Worm (Caenorhabditis elegans) whole organism, young adult: ENCODE measurements around the gene bud-31.

ENCODE experiments used
- B0035.1 ChIP-seq: sonication (generic microtip); optimal IDR thresholded peaks from 2 replicates; lab custom pipeline; 2016; ENCODE audit warnings: missing genetic modification characterization, mild to moderate bottlenecking, missing compliant biosample characterization, missing genotype, missing genetic modification reagents
- F33H1.4 ChIP-seq: fragments of 200-800 bp; sonication (Bioruptor generic); IDR thresholded peaks from 2 replicates; pipeline ENCODE4 v1.3.6; 2022; ENCODE audit warnings: missing genetic modification reagents, missing genetic modification characterization, missing compliant biosample characterization
- F52B5.7 ChIP-seq: sonication (generic microtip); optimal IDR thresholded peaks from 2 replicates; lab custom pipeline; 2016; ENCODE audit warnings: mild to moderate bottlenecking, missing genetic modification characterization, missing compliant biosample characterization
- F55B11.4 ChIP-seq: sonication (generic microtip); optimal IDR thresholded peaks from 2 replicates; lab custom pipeline; 2016; ENCODE audit warnings: missing compliant biosample characterization, missing genetic modification characterization, borderline replicate concordance; ENCODE audit not compliant: insufficient read depth
- F57A8.1 ChIP-seq: fragments of 200-800 bp; sonication (Bioruptor generic); optimal IDR thresholded peaks from 2 replicates; lab custom pipeline; 2018; ENCODE audit warnings: mild to moderate bottlenecking, missing genetic modification characterization, moderate library complexity, missing compliant biosample characterization
- T07F8.4 ChIP-seq: sonication (generic microtip); optimal IDR thresholded peaks from 2 replicates; lab custom pipeline; 2016; ENCODE audit warnings: mild to moderate bottlenecking, missing genetic modification characterization, moderate library complexity, missing compliant biosample characterization
- ZK185.1 ChIP-seq: sonication (generic microtip); optimal IDR thresholded peaks from 2 replicates; lab custom pipeline; 2016; ENCODE audit warnings: mild to moderate bottlenecking, missing genetic modification characterization, missing compliant biosample characterization; ENCODE audit not compliant: poor library complexity, severe bottlenecking
- aptf-2 ChIP-seq: fragments of 200-800 bp; sonication (Bioruptor generic); conservative IDR thresholded peaks from 2 replicates; pipeline ENCODE4 v1.3.6; 2022; ENCODE audit warnings: missing genetic modification reagents, missing genetic modification characterization, missing compliant biosample characterization
- attf-3 ChIP-seq: fragments of 200-800 bp; sonication (Bioruptor generic); conservative IDR thresholded peaks from 2 replicates; pipeline ENCODE4 v1.3.6; 2022; ENCODE audit warnings: missing genetic modification reagents, missing genetic modification characterization, missing compliant biosample characterization
- bed-2 ChIP-seq: fragments of 200-800 bp; sonication (Bioruptor generic); IDR thresholded peaks from 2 replicates; pipeline ENCODE4 v1.3.6; 2022; ENCODE audit warnings: missing genetic modification reagents, missing genetic modification characterization, missing compliant biosample characterization
- ceh-100 ChIP-seq: fragments of 200-800 bp; sonication (Bioruptor generic); IDR thresholded peaks from 2 replicates; pipeline ENCODE4 v1.3.6; 2022; ENCODE audit warnings: missing genetic modification reagents, missing genetic modification characterization, missing compliant biosample characterization
- chd-7 ChIP-seq: sonication (generic microtip); optimal IDR thresholded peaks from 2 replicates; lab custom pipeline; 2016; ENCODE audit warnings: mild to moderate bottlenecking, missing genetic modification characterization, moderate library complexity, missing compliant biosample characterization
- dox-1 ChIP-seq: fragments of 200-800 bp; sonication (Bioruptor generic); IDR thresholded peaks from 2 replicates; pipeline ENCODE4 v1.3.6; 2022; ENCODE audit warnings: missing genetic modification reagents, missing genetic modification characterization, missing compliant biosample characterization
- dpff-1 ChIP-seq: sonication (generic microtip); optimal IDR thresholded peaks from 2 replicates; lab custom pipeline; 2017; ENCODE audit warnings: mild to moderate bottlenecking, missing genetic modification characterization, missing compliant biosample characterization
- egrh-3 ChIP-seq: fragments of 200-800 bp; sonication (Bioruptor generic); IDR thresholded peaks from 2 replicates; pipeline ENCODE4 v1.3.6; 2022; ENCODE audit warnings: missing genetic modification reagents, missing genetic modification characterization, missing compliant biosample characterization
- hmg-20 ChIP-seq: fragments of 200-800 bp; sonication (Bioruptor generic); IDR thresholded peaks from 2 replicates; pipeline ENCODE4 v1.3.6; 2022; ENCODE audit warnings: missing genetic modification reagents, missing genetic modification characterization, missing compliant biosample characterization
- lag-1 ChIP-seq: fragments of 200-800 bp; sonication (Bioruptor generic); IDR thresholded peaks from 2 replicates; pipeline ENCODE4 v1.3.6; 2022; ENCODE audit warnings: missing genetic modification reagents, missing genetic modification characterization, missing compliant biosample characterization
- let-607 ChIP-seq, 2 experiments: fragments of 200-800 bp in 1 of 2; sonication (Bioruptor generic) in 1 of 2; sonication (generic microtip) in 1 of 2; optimal IDR thresholded peaks; 2 replicates each; lab custom pipeline; 2016 to 2018; ENCODE audit warnings: mild to moderate bottlenecking in 2 of 2, missing compliant biosample characterization in 2 of 2, missing genetic modification characterization in 2 of 2, moderate library complexity in 2 of 2, missing genotype in 1 of 2
- lin-35 ChIP-seq, 3 experiments: fragments of 150-350 bp in 2 of 3; sonication (generic microtip) in 1 of 3; optimal IDR thresholded peaks; 2 replicates each; lab custom pipeline; 2014 to 2018; ENCODE audit warnings: missing biosample characterization in 3 of 3, missing genetic modification characterization in 3 of 3, missing genetic modification reagents in 3 of 3
- lin-40 ChIP-seq: sonication (generic microtip); optimal IDR thresholded peaks from 2 replicates; lab custom pipeline; 2016; ENCODE audit warnings: missing genetic modification characterization, mild to moderate bottlenecking, missing compliant biosample characterization, missing genotype, missing genetic modification reagents
- lsl-1 ChIP-seq: fragments of 200-800 bp; sonication (Bioruptor generic); optimal IDR thresholded peaks from 2 replicates; lab custom pipeline; 2018; ENCODE audit warnings: mild to moderate bottlenecking, missing genetic modification characterization, moderate library complexity, missing compliant biosample characterization
- madf-6 ChIP-seq: fragments of 200-800 bp; sonication (Bioruptor generic); IDR thresholded peaks from 2 replicates; pipeline ENCODE4 v1.3.6; 2022; ENCODE audit warnings: missing genetic modification reagents, missing genetic modification characterization, missing compliant biosample characterization
- mes-4 ChIP-seq: sonication (generic microtip); optimal IDR thresholded peaks from 2 replicates; lab custom pipeline; 2016; ENCODE audit warnings: missing genotype, missing genetic modification characterization, missing compliant biosample characterization
- mxl-1 ChIP-seq: sonication (generic microtip); optimal IDR thresholded peaks from 2 replicates; lab custom pipeline; 2016; ENCODE audit warnings: missing genetic modification characterization, missing compliant biosample characterization
- nfya-2 ChIP-seq: fragments of 200-800 bp; sonication (Bioruptor generic); IDR thresholded peaks from 2 replicates; pipeline ENCODE4 v1.3.6; 2022; ENCODE audit warnings: missing genetic modification reagents, missing genetic modification characterization, missing compliant biosample characterization
- nfyb-1 ChIP-seq: fragments of 200-800 bp; sonication (Bioruptor generic); IDR thresholded peaks from 2 replicates; pipeline ENCODE4 v1.3.6; 2022; ENCODE audit warnings: missing genetic modification reagents, missing genetic modification characterization, missing compliant biosample characterization
- nhr-179 ChIP-seq: sonication (generic microtip); optimal IDR thresholded peaks from 2 replicates; lab custom pipeline; 2016; ENCODE audit warnings: mild to moderate bottlenecking, missing genetic modification characterization, missing compliant biosample characterization
- nhr-80 ChIP-seq: sonication (generic microtip); optimal IDR thresholded peaks from 2 replicates; lab custom pipeline; 2016; ENCODE audit warnings: missing genetic modification characterization, missing compliant biosample characterization
- snpc-4 ChIP-seq, 5 experiments: fragments of 150-350 bp in 1 of 5; sonication (generic microtip) in 4 of 5; optimal IDR thresholded peaks; 2 replicates each; lab custom pipeline; 2014 to 2018; ENCODE audit warnings: missing genetic modification characterization in 5 of 5, missing biosample characterization in 3 of 5, antibody characterized with exemption in 2 of 5, mild to moderate bottlenecking in 2 of 5, missing compliant biosample characterization in 2 of 5, missing genotype in 2 of 5, moderate library complexity in 2 of 5, missing genetic modification reagents in 1 of 5
- tlf-1 ChIP-seq: fragments of 200-800 bp; sonication (Bioruptor generic); optimal IDR thresholded peaks from 2 replicates; lab custom pipeline; 2018; ENCODE audit warnings: mild to moderate bottlenecking, missing genetic modification characterization, missing compliant biosample characterization
- unc-130 ChIP-seq: sonication (generic microtip); optimal IDR thresholded peaks from 2 replicates; lab custom pipeline; 2016; ENCODE audit warnings: missing genetic modification reagents, missing genetic modification characterization, missing compliant biosample characterization
- unc-62 ChIP-seq: fragments of 150-350 bp; optimal IDR thresholded peaks from 2 replicates; lab custom pipeline; 2014; ENCODE audit warnings: missing biosample characterization, missing genetic modification reagents, missing genetic modification characterization
- ztf-22 ChIP-seq: fragments of 200-800 bp; sonication (Bioruptor generic); optimal IDR thresholded peaks from 2 replicates; lab custom pipeline; 2018; ENCODE audit warnings: mild to moderate bottlenecking, missing genetic modification characterization, moderate library complexity, missing compliant biosample characterization
- ztf-25 ChIP-seq: fragments of 200-800 bp; sonication (Bioruptor generic); IDR thresholded peaks from 2 replicates; pipeline ENCODE4 v1.3.6; 2022; ENCODE audit warnings: missing genetic modification reagents, missing genetic modification characterization, missing compliant biosample characterization

bud-31 gene

DNA sequence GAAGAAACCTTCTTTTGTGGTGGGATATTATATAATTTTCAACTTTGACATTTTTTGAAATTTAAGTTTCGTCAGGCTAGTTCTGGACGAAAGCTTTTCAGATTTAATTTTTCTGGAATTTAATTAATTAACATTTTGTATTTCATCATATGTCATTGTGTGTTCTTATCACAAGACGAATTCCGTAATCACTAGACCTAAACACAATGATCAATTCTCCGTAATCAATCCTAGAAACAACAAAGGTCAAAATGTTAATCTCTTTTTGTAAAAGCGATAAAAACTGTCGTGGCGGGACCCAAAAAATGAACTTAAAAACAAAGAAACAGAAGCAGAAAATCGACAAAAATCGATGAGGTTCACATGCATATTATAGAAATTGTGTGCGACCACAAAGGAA, 18.4 kb upstream of the bud-31 start (continued):
- no peak for TF ChIP-seq ztf-25

DNA sequence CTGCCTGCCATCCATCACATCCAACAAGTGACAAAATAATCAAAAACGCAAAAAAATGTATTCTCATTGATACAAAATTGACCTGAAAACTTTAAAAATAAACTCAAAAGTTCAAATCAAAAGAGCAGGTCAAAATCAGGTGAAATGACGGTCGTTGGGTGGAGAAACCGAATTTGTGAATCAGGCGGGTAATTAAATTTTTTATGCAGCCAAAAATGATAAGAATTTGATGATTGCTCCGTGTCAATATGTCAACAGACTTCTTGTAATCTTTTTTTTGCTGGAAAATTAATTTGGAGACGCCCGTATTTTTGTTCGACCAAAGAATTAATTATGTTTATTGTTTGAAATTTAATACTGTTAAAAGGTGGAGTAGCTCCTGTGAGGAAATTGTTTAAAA, 17.5 kb upstream of the bud-31 start, which contains the start of gene ncx-6:
TSS of gene ncx-6 (minus strand) at position 88 of the 400 bp plus-strand sequence.
- TF ChIP-seq chd-7 (tag; lab: Kevin White, UChicago) (no peak), ZK185.1 (no peak), attf-3 (no peak), lin-35 (GFP tag; optimal IDR thresholded peaks at IDR 0.05; lab: Kevin White, UChicago) (no peak), ztf-22 (GFP tag; lab: Kevin White, UChicago) (no peak), lag-1 (no peak), nhr-179 (tag; lab: Kevin White, UChicago) (no peak), nhr-80 (peak; percentile 53), bed-2 (no peak), dpff-1 (no peak), F52B5.7 (tag; lab: Kevin White, UChicago) (no peak), mes-4 (tag; lab: Kevin White, UChicago) (no peak), snpc-4 (GFP tag; optimal IDR thresholded peaks at IDR 0.05; lab: Kevin White, UChicago) (no peak), snpc-4 (tag; optimal IDR thresholded peaks at IDR 0.05; lab: Kevin White, UChicago) (peak in 1 of 4 experiments; percentile 16), dox-1 (GFP tag; lab: Robert Waterston, UW) (no peak), F55B11.4 (tag; lab: Kevin White, UChicago) (no peak), egrh-3 (GFP tag; lab: Robert Waterston, UW) (no peak), nfya-2 (GFP tag; lab: Robert Waterston, UW) (no peak)

ce11 chrIII:9713182-9713581, 16.9 kb upstream of the bud-31 start:
- TF ChIP-seq ceh-100 (no peak), madf-6 (GFP tag; lab: Robert Waterston, UW) (no peak), hmg-20 (GFP tag; lab: Robert Waterston, UW) (no peak), lin-40 (no peak), tlf-1 (GFP tag; lab: Kevin White, UChicago) (no peak), dox-1 (GFP tag; lab: Robert Waterston, UW) (no peak), F33H1.4 (GFP tag; lab: Robert Waterston, UW) (no peak), aptf-2 (GFP tag; lab: Robert Waterston, UW) (no peak), F55B11.4 (tag; lab: Kevin White, UChicago) (no peak), unc-130 (GFP tag; lab: Kevin White, UChicago) (no peak), nfyb-1 (no peak)

DNA sequence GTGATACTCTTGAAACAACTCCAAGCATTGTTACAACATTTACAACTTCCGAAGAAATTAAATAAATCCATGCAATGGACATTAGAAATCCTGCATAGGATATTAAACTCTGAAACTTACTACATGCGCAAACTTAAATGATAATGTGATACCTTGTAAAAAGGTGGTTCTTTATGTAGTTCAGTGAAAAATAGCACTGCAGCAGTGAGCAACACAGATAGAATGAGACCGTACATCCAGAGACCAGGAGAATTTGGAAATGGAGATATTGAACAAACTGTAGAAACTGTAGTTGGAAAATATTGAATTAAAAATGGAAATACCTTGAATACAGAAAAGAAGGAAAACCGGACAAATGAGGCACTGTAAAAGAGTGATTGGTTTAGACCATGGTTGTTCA, 14.8 kb upstream of the bud-31 start:
- no peak for TF ChIP-seq B0035.1 (tag; lab: Kevin White, UChicago)
- TF ChIP-seq let-607 (tag; optimal IDR thresholded peaks at IDR 0.05; lab: Kevin White, UChicago) = no peak
- TF ChIP-seq chd-7 (tag; lab: Kevin White, UChicago) = no peak
- no peak for TF ChIP-seq ztf-25
- no peak for TF ChIP-seq madf-6 (GFP tag; lab: Robert Waterston, UW)
- no peak for TF ChIP-seq F57A8.1
- no peak for TF ChIP-seq mxl-1 (tag; lab: Kevin White, UChicago)
- TF ChIP-seq T07F8.4 (tag; lab: Kevin White, UChicago) = no peak
- no peak for TF ChIP-seq unc-62 (GFP tag; lab: Kevin White, UChicago)
- TF ChIP-seq lsl-1 (GFP tag; lab: Kevin White, UChicago) = no peak
